Worm (Caenorhabditis elegans) whole organism, L4/young adult: Measurements from ENCODE around the gene shpk-1.

ENCODE experiments used
- W03F9.2 ChIP-seq: fragments of 150-350 bp; optimal IDR thresholded peaks from 2 replicates; lab custom pipeline; 2014; ENCODE audit warnings: missing biosample characterization, missing genetic modification characterization
- dao-5 ChIP-seq: sonication (generic microtip); optimal IDR thresholded peaks from 2 replicates; lab custom pipeline; 2016; ENCODE audit warnings: missing genotype, missing genetic modification characterization, moderate library complexity, missing compliant biosample characterization
- him-1 ChIP-seq: sonication (generic microtip); optimal IDR thresholded peaks from 2 replicates; lab custom pipeline; 2016; ENCODE audit warnings: missing genotype, missing genetic modification reagents, missing genetic modification characterization, missing compliant biosample characterization

shpk-1 gene

DNA sequence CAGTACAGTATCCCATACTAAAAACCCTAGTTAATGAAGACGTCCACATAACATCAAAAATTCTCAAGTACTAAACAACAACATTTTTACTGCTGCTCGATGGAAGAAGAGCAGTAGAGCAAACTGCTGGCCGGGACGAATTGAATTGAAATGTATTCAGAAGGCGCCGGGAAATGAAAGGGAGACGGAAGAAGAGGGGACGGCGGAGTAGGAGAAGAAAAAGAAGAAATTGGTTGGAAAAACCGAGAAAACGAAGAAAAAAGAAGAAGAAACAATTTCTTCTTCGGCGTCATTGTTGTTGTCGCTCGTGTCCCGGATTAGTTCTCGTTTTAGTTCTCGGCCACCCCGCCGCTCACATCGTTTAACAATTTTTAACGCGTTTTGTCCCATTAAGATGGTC is 26.0 kb downstream of the shpk-1 start:
- TF ChIP-seq him-1: no peak
- TF ChIP-seq dao-5 (tag; lab: Kevin White, UChicago): no peak

DNA sequence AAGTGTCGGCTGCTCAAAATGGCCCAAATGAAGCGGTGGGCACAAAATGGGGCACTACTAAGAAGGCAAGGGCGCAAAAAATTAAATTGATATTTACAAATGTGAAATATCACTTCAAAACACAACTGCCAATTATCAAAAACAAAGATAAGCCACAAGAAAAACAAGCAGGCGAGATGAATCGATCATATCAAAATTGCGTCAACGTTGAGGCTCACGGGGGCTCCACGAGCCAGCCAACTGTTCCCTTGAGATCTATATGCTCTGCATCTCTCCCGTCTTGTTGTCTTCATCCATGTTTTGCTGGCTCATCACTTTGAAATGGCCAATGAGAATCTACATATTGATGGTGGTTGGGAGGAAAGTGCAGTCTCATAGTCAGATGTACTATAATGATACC is 27.4 kb downstream of the shpk-1 start:
- TF ChIP-seq W03F9.2 (no peak), dao-5 (tag; lab: Kevin White, UChicago) (no peak), him-1 (no peak)

ce11 chrIII:13635730-13636360 is 28.0 kb downstream of the shpk-1 start:
- TF ChIP-seq him-1: no peak
- no peak for TF ChIP-seq W03F9.2
- TF ChIP-seq dao-5 (tag; lab: Kevin White, UChicago): no peak

DNA sequence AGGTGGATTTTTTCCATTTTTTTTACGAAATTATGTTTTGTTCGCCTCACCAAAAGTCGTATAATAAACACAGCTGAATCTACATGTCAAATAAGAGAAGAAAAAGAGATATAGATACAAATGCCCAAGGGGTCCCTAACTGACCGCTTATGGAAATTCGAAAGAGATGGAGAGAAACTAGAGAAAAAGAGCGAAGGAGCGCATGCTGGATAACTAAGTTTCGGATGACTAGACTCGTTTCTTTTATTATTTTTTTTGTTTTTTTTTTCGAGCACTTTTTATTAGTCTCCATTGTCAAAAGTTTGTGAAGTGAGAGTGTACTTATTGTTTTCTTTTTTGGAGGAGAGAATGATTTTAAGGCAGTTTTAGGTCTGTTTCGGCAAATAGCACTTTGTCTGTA is 29.9 kb downstream of the shpk-1 start:
- TF ChIP-seq dao-5 (tag; lab: Kevin White, UChicago) (no peak), W03F9.2 (no peak), him-1 (no peak)

ce11 chrIII:13640003-13640499 is 32.2 kb downstream of the shpk-1 start:
- TF ChIP-seq him-1: no peak
- TF ChIP-seq W03F9.2: no peak
- no peak for TF ChIP-seq dao-5 (tag; lab: Kevin White, UChicago)

DNA sequence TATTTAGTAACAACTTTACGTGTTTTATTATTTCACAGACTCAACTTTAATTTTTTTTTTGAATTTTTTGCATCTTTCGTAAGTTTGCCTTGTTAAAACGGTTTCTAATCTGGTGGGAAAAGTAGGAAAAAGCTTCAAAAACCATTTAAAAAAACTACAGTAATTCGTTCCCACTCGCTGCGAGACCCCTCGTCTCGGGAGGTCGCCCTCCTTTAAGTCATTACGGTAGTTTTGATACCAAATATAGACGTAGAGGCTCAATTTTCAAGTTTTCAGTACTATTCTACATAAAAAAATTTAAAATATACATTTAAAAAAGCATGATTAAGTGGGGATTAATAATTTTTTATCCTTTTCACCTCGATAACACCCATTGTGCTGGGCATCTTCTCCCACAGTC is 33.0 kb downstream of the shpk-1 start:
- TF ChIP-seq W03F9.2 (no peak), him-1 (no peak), dao-5 (tag; lab: Kevin White, UChicago) (no peak)

ce11 chrIII:13641588-13641987 is 33.8 kb downstream of the shpk-1 start, which contains the start of gene acbp-5:
Gene acbp-5, minus strand, starts transcription at chrIII:13641688.
- TF ChIP-seq dao-5 (tag; lab: Kevin White, UChicago): no peak
- no peak for TF ChIP-seq him-1
- no peak for TF ChIP-seq W03F9.2

DNA sequence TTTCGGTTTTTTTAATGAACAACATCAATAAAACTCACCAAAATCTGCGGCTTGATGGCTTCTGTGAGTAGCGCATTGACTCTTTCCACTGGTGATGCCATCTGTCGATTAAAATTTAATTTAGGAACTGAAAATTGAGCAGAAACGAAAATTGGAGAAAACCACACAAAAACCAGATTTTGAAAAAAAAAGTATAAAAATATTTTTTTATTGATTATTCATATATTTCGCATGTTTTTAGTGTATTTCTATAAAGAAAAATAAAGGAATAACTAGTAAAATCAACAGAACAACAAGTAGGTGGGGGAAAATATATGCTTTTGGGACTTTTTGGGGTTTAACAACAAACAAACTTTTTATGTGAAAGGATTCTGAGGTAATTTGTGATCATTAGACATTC is 34.4 kb downstream of the shpk-1 start, which contains the start of gene T12D8.10:
T12D8.10 (minus strand) TSS at position 101 of the 400 bp plus-strand sequence.
- no peak for TF ChIP-seq W03F9.2
- no peak for TF ChIP-seq him-1
- TF ChIP-seq dao-5 (tag; lab: Kevin White, UChicago): no peak

DNA sequence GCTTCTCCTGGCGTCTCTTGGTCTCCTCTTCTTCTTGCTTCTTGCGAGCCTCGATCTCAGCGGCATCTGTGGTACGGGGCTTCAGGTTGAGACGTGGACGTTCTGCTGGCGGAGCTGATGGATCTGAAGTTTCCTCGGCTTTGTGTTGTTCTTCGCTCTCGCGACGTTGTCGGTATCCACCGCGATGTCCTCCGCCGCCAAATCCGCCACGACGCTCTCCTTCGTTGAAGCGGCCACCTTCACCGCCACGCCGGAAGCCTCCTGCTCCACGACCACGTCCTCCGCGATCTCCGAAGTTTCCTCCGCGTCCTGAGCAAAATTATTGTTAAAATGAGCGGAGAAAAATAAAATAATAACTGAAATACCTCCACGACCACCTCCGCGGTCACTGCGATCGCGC is 35.0 kb downstream of the shpk-1 start:
- no peak for TF ChIP-seq dao-5 (tag; lab: Kevin White, UChicago)
- no peak for TF ChIP-seq W03F9.2
- TF ChIP-seq him-1: no peak

DNA sequence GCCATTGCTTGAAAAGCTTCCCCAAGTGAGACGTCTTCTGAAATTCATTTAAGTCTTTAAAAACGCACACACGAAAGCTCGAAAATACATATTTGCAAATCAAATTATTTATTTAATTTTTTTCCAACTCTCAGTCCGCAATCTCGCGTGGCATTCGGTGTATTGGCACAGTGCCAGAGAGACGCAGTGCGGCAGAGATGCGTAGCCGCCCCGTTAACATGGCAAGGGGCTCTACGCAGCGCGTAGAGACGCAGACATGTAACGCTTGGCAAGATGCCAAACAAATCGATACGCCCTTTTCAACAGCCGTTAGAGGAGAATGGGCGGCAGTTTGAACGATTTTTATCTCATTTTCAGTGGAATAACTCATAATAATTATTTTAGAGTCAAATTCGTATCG is 35.7 kb downstream of the shpk-1 start, which contains the start of the genes drr-2 and set-16:
drr-2 (minus strand) TSS at position 37 of the 400 bp plus-strand sequence.
set-16 (plus strand) TSS at position 383 of the 400 bp plus-strand sequence.
- TF ChIP-seq him-1 (peak; percentile 96), dao-5 (tag; lab: Kevin White, UChicago) (peak; percentile 68), W03F9.2 (peak; percentile 98)

ce11 chrIII:13644279-13644678 is 36.5 kb downstream of the shpk-1 start:
- no peak for TF ChIP-seq dao-5 (tag; lab: Kevin White, UChicago)
- TF ChIP-seq W03F9.2: no peak

ce11 chrIII:13645885-13646488 is 38.2 kb downstream of the shpk-1 start:
- TF ChIP-seq him-1 (no peak), W03F9.2 (no peak), dao-5 (tag; lab: Kevin White, UChicago) (no peak)

- no peak for TF ChIP-seq dao-5 (tag; lab: Kevin White, UChicago)
- TF ChIP-seq W03F9.2: no peak
- TF ChIP-seq him-1: no peak
These were observed 40.7 kb downstream of the shpk-1 start for ce11 chrIII:13648540-13648939.

DNA sequence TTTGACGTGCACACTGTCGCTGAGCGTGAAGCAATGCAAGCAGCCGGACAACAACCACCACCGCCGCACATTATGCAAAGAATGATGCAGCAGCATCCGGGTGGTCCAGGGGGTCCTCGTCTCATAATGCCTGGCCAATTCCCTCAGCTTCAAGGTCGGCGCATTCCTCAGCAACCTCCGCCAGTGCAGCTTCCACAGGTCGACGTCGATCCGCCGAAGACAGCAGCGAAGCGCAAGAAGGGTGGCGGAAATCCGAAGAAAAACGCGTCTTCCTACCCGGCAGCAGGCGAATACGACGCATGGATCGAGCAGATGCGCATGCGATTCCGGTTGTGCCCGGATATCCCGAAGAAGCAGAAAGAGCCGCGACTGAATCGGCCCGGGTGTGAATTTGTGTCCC is 43.6 kb downstream of the shpk-1 start:
- TF ChIP-seq him-1: no peak
- no peak for TF ChIP-seq dao-5 (tag; lab: Kevin White, UChicago)
- no peak for TF ChIP-seq W03F9.2

DNA sequence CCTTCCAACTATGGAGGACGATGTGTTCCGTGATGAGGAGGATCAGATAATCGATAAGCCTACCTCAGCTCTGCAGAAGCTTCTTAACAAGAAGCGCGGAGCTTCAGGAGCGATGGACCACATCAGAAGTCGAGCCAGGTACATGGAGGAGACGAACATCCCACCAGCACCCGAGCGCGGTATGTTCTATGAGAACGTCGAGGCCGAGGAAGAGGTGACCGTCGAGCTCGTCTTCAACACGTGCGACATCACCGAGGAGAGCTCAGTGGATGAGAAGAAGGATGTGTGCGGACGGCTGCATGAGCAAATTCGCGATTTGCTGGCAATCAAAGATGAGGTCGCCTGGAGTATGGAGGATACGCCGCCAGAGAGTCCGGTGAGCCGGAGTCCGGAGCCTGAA is 44.2 kb downstream of the shpk-1 start:
- TF ChIP-seq W03F9.2 (no peak), him-1 (no peak), dao-5 (tag; lab: Kevin White, UChicago) (no peak)
